Fruit fly (Drosophila melanogaster) whole organism, embryonic: ENCODE data around the gene CG42634.

Experiments
- CG18011 ChIP-seq: fragments of 200-800 bp; sonication (Bioruptor generic); optimal IDR thresholded peaks from 2 replicates; lab custom pipeline; 2017; ENCODE audit warnings: missing biosample characterization, missing genetic modification characterization, mild to moderate bottlenecking, moderate library complexity, missing genotype
- D19B ChIP-seq: fragments of 200-800 bp; sonication (Bioruptor generic); optimal IDR thresholded peaks from 2 replicates; lab custom pipeline; 2017; ENCODE audit warnings: missing biosample characterization, mild to moderate bottlenecking, missing genetic modification characterization

DNA sequence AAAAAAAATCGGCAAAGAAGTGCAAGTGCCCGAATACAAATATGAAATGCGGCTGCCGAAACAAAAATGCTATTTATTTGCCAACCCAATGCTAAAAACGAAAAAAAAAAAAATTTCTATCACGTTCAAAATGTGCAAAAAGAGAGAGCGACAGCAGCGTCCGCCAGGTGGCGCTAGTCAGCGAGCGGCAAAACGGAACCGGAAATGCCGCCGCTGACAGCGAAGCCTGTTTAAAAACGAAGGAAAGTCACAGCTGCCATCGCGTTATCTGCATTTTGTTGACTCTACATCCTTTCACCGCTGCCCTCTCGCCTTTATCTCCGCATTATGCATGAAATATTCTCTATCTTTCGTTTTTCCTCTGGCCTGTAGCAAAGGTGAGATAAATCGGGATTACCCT, 47.5 kb upstream of the CG42634 start:
- TF ChIP-seq D19B (no peak), CG18011 (GFP tag; lab: Kevin White, UChicago) (no peak)
